Fruit fly (Drosophila melanogaster) whole organism, embryonic: ENCODE results near the gene Tim17a2.

Experiments
- Bgb ChIP-seq: fragments of 200-800 bp; sonication (Bioruptor generic); IDR thresholded peaks from 2 replicates; pipeline ENCODE4 v1.3.6; 2022; ENCODE audit warnings: missing biosample characterization, missing genetic modification characterization; ENCODE audit not compliant: partially characterized antibody
- C15 ChIP-seq: fragments of 200-800 bp; sonication (Bioruptor generic); IDR thresholded peaks from 3 replicates; pipeline ENCODE4 v1.3.6; 2022; ENCODE audit warnings: missing biosample characterization, missing genetic modification characterization
- CG10366 ChIP-seq: fragments of 200-800 bp; sonication (Bioruptor generic); IDR thresholded peaks from 2 replicates; pipeline ENCODE4 v1.3.6; 2022; ENCODE audit warnings: missing biosample characterization, missing genetic modification characterization
- CG10654 ChIP-seq: fragments of 200-800 bp; sonication (Bioruptor generic); optimal IDR thresholded peaks from 2 replicates; lab custom pipeline; 2016; ENCODE audit warnings: missing biosample characterization, missing genetic modification characterization
- CG11456 ChIP-seq: fragments of 200-800 bp; sonication (Bioruptor generic); IDR thresholded peaks from 3 replicates; pipeline ENCODE4 v1.3.6; 2022; ENCODE audit warnings: missing biosample characterization, missing genetic modification characterization
- CG15514 ChIP-seq: fragments of 200-800 bp; sonication (Bioruptor generic); optimal IDR thresholded peaks from 3 replicates; lab custom pipeline; 2017; ENCODE audit warnings: missing biosample characterization, missing genetic modification characterization, mild to moderate bottlenecking, moderate library complexity, missing genetic modification reagents
- CG1647 ChIP-seq: fragments of 200-800 bp; sonication (Bioruptor generic); optimal IDR thresholded peaks from 3 replicates; lab custom pipeline; 2016; ENCODE audit warnings: missing biosample characterization, missing genetic modification characterization
- CG17328 ChIP-seq: fragments of 200-800 bp; sonication (Bioruptor generic); IDR thresholded peaks from 2 replicates; pipeline ENCODE4 v1.3.6; 2022; ENCODE audit warnings: missing biosample characterization, missing genetic modification characterization
- CG18476 ChIP-seq: fragments of 200-800 bp; sonication (Bioruptor generic); optimal IDR thresholded peaks from 2 replicates; lab custom pipeline; 2016; ENCODE audit warnings: missing biosample characterization, mild to moderate bottlenecking, missing genetic modification characterization
- CG2199 ChIP-seq: fragments of 200-800 bp; sonication (Bioruptor generic); IDR thresholded peaks from 3 replicates; pipeline ENCODE4 v1.3.6; 2022; ENCODE audit warnings: missing biosample characterization, missing genetic modification characterization
- CG30431 ChIP-seq: fragments of 200-800 bp; sonication (Bioruptor generic); optimal IDR thresholded peaks from 2 replicates; lab custom pipeline; 2017; ENCODE audit warnings: missing biosample characterization, missing genetic modification characterization
- CG34224 ChIP-seq: fragments of 200-800 bp; sonication (Bioruptor generic); IDR thresholded peaks from 3 replicates; pipeline ENCODE4 v1.3.6; 2022; ENCODE audit warnings: missing biosample characterization, missing genetic modification characterization; ENCODE audit not compliant: partially characterized antibody
- CG3838 ChIP-seq: fragments of 200-800 bp; sonication (Bioruptor generic); optimal IDR thresholded peaks from 3 replicates; lab custom pipeline; 2016; ENCODE audit warnings: missing biosample characterization, missing genetic modification characterization
- CG6175 ChIP-seq: fragments of 200-800 bp; sonication (Bioruptor generic); IDR thresholded peaks from 3 replicates; pipeline ENCODE4 v1.3.6; 2022; ENCODE audit warnings: missing biosample characterization, missing genetic modification characterization
- CG6654 ChIP-seq: fragments of 200-800 bp; sonication (Bioruptor generic); optimal IDR thresholded peaks from 2 replicates; lab custom pipeline; 2017; ENCODE audit warnings: missing biosample characterization, mild to moderate bottlenecking, missing genetic modification characterization
- CG7839 ChIP-seq: fragments of 200-800 bp; sonication (Bioruptor generic); optimal IDR thresholded peaks from 3 replicates; lab custom pipeline; 2018; ENCODE audit warnings: missing biosample characterization, mild to moderate bottlenecking, missing genetic modification characterization, moderate library complexity
- CG9817 ChIP-seq: fragments of 200-800 bp; sonication (Bioruptor generic); optimal IDR thresholded peaks from 2 replicates; lab custom pipeline; 2018; ENCODE audit warnings: missing biosample characterization, mild to moderate bottlenecking, missing genetic modification characterization, moderate library complexity
- Dip2 ChIP-seq: fragments of 200-800 bp; sonication (Bioruptor generic); IDR thresholded peaks from 2 replicates; pipeline ENCODE4 v1.3.6; 2022; ENCODE audit warnings: missing biosample characterization, missing genetic modification characterization
- Dll ChIP-seq: fragments of 200-800 bp; sonication (Bioruptor generic); IDR thresholded peaks from 4 replicates; pipeline ENCODE4 v1.3.6; 2022; ENCODE audit warnings: missing biosample characterization, missing genetic modification characterization; ENCODE audit not compliant: partially characterized antibody
- Drgx ChIP-seq: fragments of 200-800 bp; sonication (Bioruptor generic); IDR thresholded peaks from 2 replicates; pipeline ENCODE4 v1.3.6; 2022; ENCODE audit warnings: missing biosample characterization, missing genetic modification characterization
- E2f1 ChIP-seq: fragments of 200-800 bp; sonication (Bioruptor generic); IDR thresholded peaks from 2 replicates; pipeline ENCODE4 v1.3.6; 2022; ENCODE audit warnings: missing biosample characterization, missing genetic modification characterization
- Hmx ChIP-seq: fragments of 200-800 bp; sonication (Bioruptor generic); optimal IDR thresholded peaks from 2 replicates; lab custom pipeline; 2016; ENCODE audit warnings: missing biosample characterization, missing genetic modification characterization
- Myb ChIP-seq: fragments of 200-800 bp; sonication (Bioruptor generic); optimal IDR thresholded peaks from 2 replicates; lab custom pipeline; 2016; ENCODE audit warnings: missing biosample characterization, missing genetic modification characterization
- Oaz ChIP-seq: fragments of 200-800 bp; sonication (Bioruptor generic); IDR thresholded peaks from 2 replicates; pipeline ENCODE4 v1.3.6; 2022; ENCODE audit warnings: missing biosample characterization, missing genetic modification characterization
- PHDP ChIP-seq: fragments of 200-800 bp; sonication (Bioruptor generic); optimal IDR thresholded peaks from 3 replicates; lab custom pipeline; 2018; ENCODE audit warnings: missing biosample characterization, mild to moderate bottlenecking, missing genetic modification characterization, moderate library complexity
- Xbp1 ChIP-seq: fragments of 200-800 bp; sonication (Bioruptor generic); optimal IDR thresholded peaks from 3 replicates; lab custom pipeline; 2016; ENCODE audit warnings: missing biosample characterization, mild to moderate bottlenecking, missing genetic modification characterization
- bigmax ChIP-seq: fragments of 200-800 bp; sonication (Bioruptor generic); optimal IDR thresholded peaks from 2 replicates; lab custom pipeline; 2018; ENCODE audit warnings: missing biosample characterization, mild to moderate bottlenecking, missing genetic modification characterization
- chn ChIP-seq: fragments of 200-800 bp; sonication (Bioruptor generic); optimal IDR thresholded peaks from 2 replicates; lab custom pipeline; 2016; ENCODE audit warnings: missing biosample characterization, missing genetic modification characterization
- crol ChIP-seq: fragments of 200-800 bp; sonication (Bioruptor generic); IDR thresholded peaks from 2 replicates; pipeline ENCODE4 v1.3.6; 2022; ENCODE audit warnings: missing biosample characterization, missing genetic modification characterization
- eve ChIP-seq, 2 experiments: fragments of >200 bp; optimal IDR thresholded peaks; 2 replicates each; lab custom pipeline; 2017; ENCODE audit warnings: missing biosample characterization in 2 of 2, missing genetic modification characterization in 2 of 2
- fru ChIP-seq: fragments of >200 bp; optimal IDR thresholded peaks from 2 replicates; lab custom pipeline; 2017
- ftz-f1 ChIP-seq: fragments of 200-800 bp; sonication (Bioruptor generic); optimal IDR thresholded peaks from 2 replicates; lab custom pipeline; 2016; ENCODE audit warnings: missing biosample characterization, missing genetic modification characterization
- h ChIP-seq: fragments of >200 bp; optimal IDR thresholded peaks from 2 replicates; lab custom pipeline; 2017
- jigr1 ChIP-seq: fragments of 200-800 bp; sonication (Bioruptor generic); IDR thresholded peaks from 3 replicates; pipeline ENCODE4 v1.3.6; 2022; ENCODE audit warnings: missing biosample characterization, missing genetic modification characterization
- phol ChIP-seq: fragments of 200-800 bp; sonication (Bioruptor generic); optimal IDR thresholded peaks from 3 replicates; lab custom pipeline; 2018; ENCODE audit warnings: missing biosample characterization, mild to moderate bottlenecking, missing genetic modification characterization, moderate library complexity
- pnt ChIP-seq: fragments of 200-800 bp; sonication (Bioruptor generic); optimal IDR thresholded peaks from 3 replicates; lab custom pipeline; 2016; ENCODE audit warnings: missing biosample characterization, missing genetic modification characterization
- salm ChIP-seq: fragments of 200-800 bp; sonication (Bioruptor generic); optimal IDR thresholded peaks from 2 replicates; lab custom pipeline; 2018; ENCODE audit warnings: missing biosample characterization, mild to moderate bottlenecking, missing genetic modification characterization
- sens ChIP-seq: fragments of 200-800 bp; sonication (Bioruptor generic); peaks from one replicate; lab custom pipeline; 2016; ENCODE audit warnings: missing biosample characterization, missing genetic modification characterization
- seq ChIP-seq: fragments of 200-800 bp; sonication (Bioruptor generic); IDR thresholded peaks from 2 replicates; pipeline ENCODE4 v1.3.6; 2022; ENCODE audit warnings: missing biosample characterization, missing genetic modification characterization
- sna ChIP-seq: fragments of 200-800 bp; sonication (Bioruptor generic); IDR thresholded peaks from 2 replicates; pipeline ENCODE4 v1.3.6; 2022; ENCODE audit warnings: missing biosample characterization, missing genetic modification characterization; ENCODE audit not compliant: partially characterized antibody
- so ChIP-seq: fragments of 200-800 bp; sonication (Bioruptor generic); IDR thresholded peaks from 3 replicates; pipeline ENCODE4 v1.3.6; 2022; ENCODE audit warnings: missing biosample characterization, missing genetic modification characterization
- sr ChIP-seq: fragments of 200-800 bp; sonication (Bioruptor generic); IDR thresholded peaks from 3 replicates; pipeline ENCODE4 v1.3.6; 2022; ENCODE audit warnings: missing biosample characterization, missing genetic modification characterization
- ttk ChIP-seq: fragments of 200-800 bp; sonication (Bioruptor generic); IDR thresholded peaks from 2 replicates; pipeline ENCODE4 v2.1.2; 2022; ENCODE audit warnings: missing biosample characterization, missing genetic modification characterization
- usp ChIP-seq: fragments of >200 bp; optimal IDR thresholded peaks from 2 replicates; lab custom pipeline; 2017; ENCODE audit warnings: missing biosample characterization, missing genetic modification characterization
- vnd ChIP-seq: fragments of 200-800 bp; sonication (Bioruptor generic); IDR thresholded peaks from 3 replicates; pipeline ENCODE4 v1.3.6; 2022; ENCODE audit warnings: missing biosample characterization, missing genetic modification characterization; ENCODE audit not compliant: partially characterized antibody
- wek ChIP-seq: fragments of 200-800 bp; sonication (Bioruptor generic); optimal IDR thresholded peaks from 3 replicates; lab custom pipeline; 2018; ENCODE audit warnings: missing biosample characterization, mild to moderate bottlenecking, missing genetic modification characterization, moderate library complexity
- zfh1 ChIP-seq: fragments of 200-800 bp; sonication (Bioruptor generic); IDR thresholded peaks from 3 replicates; pipeline ENCODE4 v1.3.6; 2022; ENCODE audit warnings: missing biosample characterization, missing genetic modification characterization

Gene Tim17a2

DNA sequence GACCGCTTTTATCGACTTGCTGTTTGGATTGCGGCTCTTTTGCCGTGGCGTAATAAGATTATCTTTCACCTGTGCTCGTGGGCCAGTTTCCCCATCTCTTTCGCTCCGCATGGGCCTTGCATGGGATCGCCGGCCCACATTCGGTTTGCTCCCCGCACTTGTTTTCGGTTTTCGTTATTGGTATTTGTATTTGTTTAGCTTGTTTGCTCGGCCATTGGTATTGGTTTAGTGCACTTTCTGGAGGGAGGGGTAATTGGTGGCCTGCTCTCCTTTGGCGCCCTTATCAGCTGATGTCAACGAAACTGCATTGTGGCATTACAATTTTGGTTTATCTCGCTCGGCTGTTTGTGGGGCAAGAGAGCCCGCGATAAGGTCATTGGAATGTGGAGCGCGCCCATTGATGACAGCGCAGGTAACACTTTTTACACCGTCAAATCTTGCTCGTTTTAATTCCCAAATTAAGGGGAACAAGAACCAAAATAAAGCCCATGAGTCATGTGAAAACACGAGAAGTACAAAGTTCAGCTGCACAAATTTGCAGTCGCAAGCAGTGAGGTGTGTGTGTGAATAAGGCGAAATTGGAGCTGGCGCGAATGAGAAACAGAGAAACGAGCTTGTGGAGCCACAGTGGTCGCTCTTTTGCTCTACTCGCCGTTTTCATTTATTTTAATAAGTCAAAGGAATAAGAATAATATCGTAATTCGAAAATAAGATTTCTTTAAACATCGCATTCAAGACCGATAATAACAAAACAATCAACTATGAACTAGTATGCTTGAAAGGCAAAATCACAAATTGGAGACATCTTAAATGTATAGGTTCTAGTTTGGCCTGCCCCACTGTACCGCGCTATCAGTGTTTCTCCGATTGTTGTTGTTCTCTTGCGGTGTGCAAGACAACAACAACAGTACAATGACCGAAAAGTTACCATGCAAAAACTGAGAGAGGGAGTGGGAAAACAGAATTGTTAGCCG is 46.9 kb downstream of the Tim17a2 start (continued):
- TF ChIP-seq vnd (no peak), CG7839 (tag; lab: Kevin White, UChicago) (peak; percentile 78), sna (GFP tag; lab: Robert Waterston, UW) (0 out of 2 replicates have a peak, but pooled peaks have one; percentile 21), chn (GFP tag; lab: Kevin White, UChicago) (peak; percentile 98), ftz-f1 (peak; percentile 81), Drgx (GFP tag; lab: Robert Waterston, UW) (peak; percentile 90), CG15514 (GFP tag; lab: Kevin White, UChicago) (peak; percentile 62)

DNA sequence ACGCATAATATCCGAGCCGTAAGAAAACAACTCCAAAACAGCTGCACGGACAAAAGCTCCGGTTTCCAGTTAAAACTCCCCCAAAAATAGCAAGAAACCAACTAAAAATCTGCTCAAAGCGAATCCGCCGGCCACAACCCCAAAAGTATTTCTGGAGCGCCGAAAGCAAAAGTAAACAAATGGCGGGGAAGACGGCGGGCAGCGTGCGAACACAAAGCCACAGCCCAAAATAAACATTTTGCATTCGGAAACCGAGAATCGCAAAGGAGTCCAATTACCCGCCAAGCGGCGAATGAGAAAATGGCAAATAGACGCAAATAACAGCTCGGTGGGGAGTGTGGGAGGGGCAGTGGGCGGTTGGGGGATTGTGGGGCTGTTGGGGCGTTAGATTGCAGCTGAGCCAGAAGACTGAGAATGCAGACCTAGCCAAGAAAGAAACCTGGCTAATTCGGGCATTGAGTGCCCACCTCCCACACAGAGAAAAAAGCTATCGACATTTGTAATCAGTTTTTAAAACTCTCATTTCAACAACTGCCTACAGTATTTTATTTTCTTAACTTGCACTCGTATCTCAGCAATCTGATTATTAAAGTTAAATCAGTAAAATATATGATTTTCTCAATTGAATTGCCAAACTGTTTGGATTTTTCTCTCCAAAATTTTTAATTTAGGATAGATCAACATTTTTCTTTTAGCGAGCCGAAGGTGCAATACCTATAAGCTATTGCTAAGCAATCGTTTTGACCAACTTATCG is 48.2 kb downstream of the Tim17a2 start:
- TF ChIP-seq Dll (GFP tag; lab: Robert Waterston, UW): no peak
- TF ChIP-seq Oaz (GFP tag; lab: Robert Waterston, UW): no peak
- 0 out of 3 replicates have a peak, but pooled peaks have one; percentile 28 for TF ChIP-seq CG11456 (GFP tag; lab: Robert Waterston, UW)
- TF ChIP-seq CG1647 (GFP tag; lab: Kevin White, UChicago): no peak
- no peak for TF ChIP-seq CG18476 (GFP tag; lab: Kevin White, UChicago)
- no peak for TF ChIP-seq eve (GFP tag; optimal IDR thresholded peaks at IDR 0.05; lab: Kevin White, UChicago)
- TF ChIP-seq Dip2 (GFP tag; lab: Robert Waterston, UW): no peak
- peak; percentile 36; the same call in 1 of the 2 replicates for TF ChIP-seq seq (GFP tag; lab: Robert Waterston, UW)
- no peak for TF ChIP-seq jigr1 (GFP tag; lab: Robert Waterston, UW)
- no peak for TF ChIP-seq salm
- no peak for TF ChIP-seq PHDP (tag; lab: Kevin White, UChicago)
- TF ChIP-seq CG9817 (tag; lab: Kevin White, UChicago): no peak
- TF ChIP-seq pnt: no peak
- no peak for TF ChIP-seq h (lab: Kevin White, UChicago)
- TF ChIP-seq CG17328 (GFP tag; lab: Robert Waterston, UW): no peak
- no peak for TF ChIP-seq CG34224 (GFP tag; lab: Robert Waterston, UW)
- TF ChIP-seq Myb: no peak
- TF ChIP-seq so (GFP tag; lab: Robert Waterston, UW): 0 out of 3 replicates have a peak, but pooled peaks have one; percentile 29
- 0 out of 3 replicates have a peak, but pooled peaks have one; percentile 19 for TF ChIP-seq CG2199 (GFP tag; lab: Robert Waterston, UW)
- TF ChIP-seq wek (GFP tag; lab: Kevin White, UChicago): no peak
- TF ChIP-seq crol: 0 out of 2 replicates have a peak, but pooled peaks have one; percentile 37
- TF ChIP-seq bigmax (GFP tag; lab: Kevin White, UChicago): no peak
- no peak for TF ChIP-seq Xbp1
- TF ChIP-seq phol: no peak
- TF ChIP-seq Bgb (GFP tag; lab: Robert Waterston, UW): no peak
- no peak for TF ChIP-seq E2f1 (GFP tag; lab: Robert Waterston, UW)
- TF ChIP-seq zfh1 (GFP tag; lab: Robert Waterston, UW): 0 out of 3 replicates have a peak, but pooled peaks have one; percentile 29
- no peak for TF ChIP-seq ttk (GFP tag; lab: Robert Waterston, UW)
- TF ChIP-seq Hmx (GFP tag; lab: Kevin White, UChicago): no peak
- no peak for TF ChIP-seq CG10654 (GFP tag; lab: Kevin White, UChicago)
- TF ChIP-seq usp (GFP tag; lab: Kevin White, UChicago): no peak
- no peak for TF ChIP-seq fru
- no peak for TF ChIP-seq CG6654 (GFP tag; lab: Kevin White, UChicago)
- no peak for TF ChIP-seq sr (GFP tag; lab: Robert Waterston, UW)
- no peak for TF ChIP-seq CG30431
- peak; percentile 59 for TF ChIP-seq sens (GFP tag; lab: Kevin White, UChicago)
- no peak for TF ChIP-seq CG3838 (GFP tag; lab: Kevin White, UChicago)
- TF ChIP-seq CG6175 (GFP tag; lab: Robert Waterston, UW): no peak
- no peak for TF ChIP-seq CG10366 (GFP tag; lab: Robert Waterston, UW)
- TF ChIP-seq C15 (GFP tag; lab: Robert Waterston, UW): no peak
